Fruit fly (Drosophila melanogaster) whole organism, pupa: Measurements from ENCODE around the gene CG5281.

Experiments used
- CG14655 ChIP-seq: fragments of 200-800 bp; sonication (Bioruptor generic); optimal IDR thresholded peaks from 3 replicates; lab custom pipeline; 2017; ENCODE audit warnings: mild to moderate bottlenecking, missing biosample characterization, missing genetic modification reagents, missing genetic modification characterization
- CG15710 ChIP-seq: fragments of 200-800 bp; sonication (Bioruptor generic); optimal IDR thresholded peaks from 2 replicates; lab custom pipeline; 2018; ENCODE audit warnings: missing biosample characterization, mild to moderate bottlenecking, missing genetic modification characterization, moderate library complexity
- CG32121 ChIP-seq: fragments of 200-800 bp; sonication (Bioruptor generic); IDR thresholded peaks from 2 replicates; pipeline ENCODE4 v1.3.6; 2022; ENCODE audit warnings: missing biosample characterization, missing genetic modification characterization
- CG9948 ChIP-seq: fragments of 200-800 bp; sonication (Bioruptor generic); optimal IDR thresholded peaks from 2 replicates; lab custom pipeline; 2018; ENCODE audit warnings: missing biosample characterization, mild to moderate bottlenecking, missing genetic modification characterization, moderate library complexity
- EcR ChIP-seq: fragments of 200-800 bp; sonication (Bioruptor generic); optimal IDR thresholded peaks from 3 replicates; lab custom pipeline; 2019; ENCODE audit warnings: missing biosample characterization, missing genetic modification characterization, mild to moderate bottlenecking, moderate library complexity, missing genetic modification reagents
- Ets98B ChIP-seq: fragments of 200-800 bp; sonication (Bioruptor generic); IDR thresholded peaks from 2 replicates; pipeline ENCODE4 v1.3.6; 2022; ENCODE audit warnings: missing biosample characterization, missing genetic modification characterization
- Pif1A ChIP-seq: fragments of 200-800 bp; sonication (Bioruptor generic); optimal IDR thresholded peaks from 3 replicates; lab custom pipeline; 2016; ENCODE audit warnings: missing biosample characterization, missing genetic modification characterization
- Pif1B ChIP-seq: fragments of 200-800 bp; sonication (Bioruptor generic); optimal IDR thresholded peaks from 3 replicates; lab custom pipeline; 2016; ENCODE audit warnings: missing biosample characterization, missing genetic modification characterization
- fd96Ca ChIP-seq: fragments of 200-800 bp; sonication (Bioruptor generic); IDR thresholded peaks from 3 replicates; pipeline ENCODE4 v1.3.6; 2022; ENCODE audit warnings: missing biosample characterization, missing genetic modification characterization

dm6 chr3R:11421643-11422122 is 14.0 kb upstream of the CG5281 start, which contains the start of the genes ninaG and Sptz:
- TF ChIP-seq CG15710 (peak; percentile 88), CG14655 (GFP tag; lab: Kevin White, UChicago) (no peak), Pif1A (GFP tag; lab: Kevin White, UChicago) (no peak), fd96Ca (peak; percentile 98), CG9948 (tag; lab: Kevin White, UChicago) (peak; percentile 85), EcR (GFP tag; lab: Kevin White, UChicago) (no peak), Ets98B (GFP tag; lab: Robert Waterston, UW) (peak; percentile 91), Pif1B (GFP tag; lab: Kevin White, UChicago) (no peak), CG32121 (GFP tag; lab: Robert Waterston, UW) (peak; percentile 94)
